Fruit fly (Drosophila melanogaster) whole organism, prepupa: ENCODE measurements around the gene CG1113.
A peak's percentile ranks its signal among the peaks of the same experiment; 100 is the strongest.

Experiments used
- Blimp-1 ChIP-seq: fragments of 200-800 bp; sonication (Bioruptor generic); optimal IDR thresholded peaks from 3 replicates; lab custom pipeline; 2017; ENCODE audit warnings: missing biosample characterization, missing genetic modification characterization, mild to moderate bottlenecking, moderate library complexity, missing genetic modification reagents
- CG10631 ChIP-seq: fragments of 200-800 bp; sonication (Bioruptor generic); optimal IDR thresholded peaks from 2 replicates; lab custom pipeline; 2016; ENCODE audit warnings: missing biosample characterization, missing genetic modification characterization
- CG11902 ChIP-seq: fragments of 200-800 bp; sonication (Bioruptor generic); optimal IDR thresholded peaks from 3 replicates; lab custom pipeline; 2016; ENCODE audit warnings: missing biosample characterization, missing genetic modification characterization
- CG15336 ChIP-seq: fragments of 200-800 bp; sonication (Bioruptor generic); IDR thresholded peaks from 2 replicates; pipeline ENCODE4 v1.3.6; 2022; ENCODE audit warnings: missing biosample characterization, missing genetic modification characterization
- CG1621 ChIP-seq: fragments of 200-800 bp; sonication (Bioruptor generic); optimal IDR thresholded peaks from 3 replicates; lab custom pipeline; 2018; ENCODE audit warnings: missing biosample characterization, mild to moderate bottlenecking, missing genetic modification characterization
- CG16779 ChIP-seq: fragments of 200-800 bp; sonication (Bioruptor generic); optimal IDR thresholded peaks from 3 replicates; lab custom pipeline; 2017; ENCODE audit warnings: missing biosample characterization, mild to moderate bottlenecking, missing genetic modification characterization
- CG31627 ChIP-seq: fragments of 200-800 bp; sonication (Bioruptor generic); optimal IDR thresholded peaks from 3 replicates; lab custom pipeline; 2016; ENCODE audit warnings: missing biosample characterization, missing genetic modification characterization
- CG32006 ChIP-seq: fragments of 200-800 bp; sonication (Bioruptor generic); optimal IDR thresholded peaks from 3 replicates; lab custom pipeline; 2017; ENCODE audit warnings: missing biosample characterization, mild to moderate bottlenecking, missing genetic modification characterization
- CG6163 ChIP-seq: fragments of 200-800 bp; sonication (Bioruptor generic); IDR thresholded peaks from 3 replicates; pipeline ENCODE4 v1.3.6; 2022; ENCODE audit warnings: missing biosample characterization, missing genetic modification characterization
- CG6792 ChIP-seq: fragments of 200-800 bp; sonication (Bioruptor generic); optimal IDR thresholded peaks from 3 replicates; lab custom pipeline; 2016; ENCODE audit warnings: missing biosample characterization, missing genetic modification characterization
- CG6854 ChIP-seq: fragments of 200-800 bp; sonication (Bioruptor generic); optimal IDR thresholded peaks from 2 replicates; lab custom pipeline; 2017; ENCODE audit warnings: missing biosample characterization, mild to moderate bottlenecking, missing genetic modification characterization
- CG7368 ChIP-seq: fragments of 200-800 bp; sonication (Bioruptor generic); optimal IDR thresholded peaks from 3 replicates; lab custom pipeline; 2016; ENCODE audit warnings: missing biosample characterization, missing genetic modification characterization
- CG8119 ChIP-seq: fragments of 200-800 bp; sonication (Bioruptor generic); IDR thresholded peaks from 3 replicates; pipeline ENCODE4 v1.3.6; 2022; ENCODE audit warnings: missing biosample characterization, missing genetic modification characterization
- CG9139 ChIP-seq: fragments of 200-800 bp; sonication (Bioruptor generic); optimal IDR thresholded peaks from 3 replicates; lab custom pipeline; 2017; ENCODE audit warnings: missing biosample characterization, mild to moderate bottlenecking, missing genetic modification characterization
- Eip75B ChIP-seq: fragments of 200-800 bp; sonication (Bioruptor generic); optimal IDR thresholded peaks from 3 replicates; lab custom pipeline; 2016; ENCODE audit warnings: missing biosample characterization, missing genetic modification characterization
- Eip78C ChIP-seq: fragments of 200-800 bp; sonication (Bioruptor generic); peaks from one replicate; lab custom pipeline; 2016; ENCODE audit warnings: missing biosample characterization, missing genetic modification characterization
- Eip93F ChIP-seq: fragments of 200-800 bp; sonication (Bioruptor generic); optimal IDR thresholded peaks from 2 replicates; lab custom pipeline; 2016; ENCODE audit warnings: missing biosample characterization, mild to moderate bottlenecking, missing genetic modification characterization
- Ets96B ChIP-seq: fragments of 200-800 bp; optimal IDR thresholded peaks from 2 replicates; lab custom pipeline; 2019; ENCODE audit warnings: missing biosample characterization, mild to moderate bottlenecking, missing genetic modification characterization, moderate library complexity
- Hr4 ChIP-seq: fragments of 200-800 bp; sonication (Bioruptor generic); optimal IDR thresholded peaks from 3 replicates; lab custom pipeline; 2016; ENCODE audit warnings: missing biosample characterization, missing genetic modification characterization
- Lpt ChIP-seq: fragments of 200-800 bp; sonication (Bioruptor generic); optimal IDR thresholded peaks from 3 replicates; lab custom pipeline; 2016; ENCODE audit warnings: missing biosample characterization, missing genetic modification characterization
- Met ChIP-seq: fragments of 200-800 bp; sonication (Bioruptor generic); optimal IDR thresholded peaks from 3 replicates; lab custom pipeline; 2016; ENCODE audit warnings: missing biosample characterization, missing genetic modification characterization
- OdsH ChIP-seq: fragments of 200-800 bp; sonication (Bioruptor generic); optimal IDR thresholded peaks from 3 replicates; lab custom pipeline; 2016; ENCODE audit warnings: missing biosample characterization, missing genetic modification characterization
- Smox ChIP-seq: fragments of 200-800 bp; sonication (Bioruptor generic); optimal IDR thresholded peaks from 3 replicates; lab custom pipeline; 2016; ENCODE audit warnings: missing biosample characterization, missing genetic modification characterization
- Sox14 ChIP-seq: fragments of 200-800 bp; sonication (Bioruptor generic); optimal IDR thresholded peaks from 3 replicates; lab custom pipeline; 2016; ENCODE audit warnings: missing biosample characterization, missing genetic modification characterization
- Sox15 ChIP-seq: fragments of 200-800 bp; sonication (Bioruptor generic); optimal IDR thresholded peaks from 3 replicates; lab custom pipeline; 2016; ENCODE audit warnings: missing biosample characterization, missing genetic modification characterization
- cyc ChIP-seq: fragments of 200-800 bp; sonication (Bioruptor generic); optimal IDR thresholded peaks from 3 replicates; lab custom pipeline; 2016; ENCODE audit warnings: missing biosample characterization, missing genetic modification characterization
- dac ChIP-seq: fragments of 200-800 bp; sonication (Bioruptor generic); optimal IDR thresholded peaks from 2 replicates; lab custom pipeline; 2017; ENCODE audit warnings: missing biosample characterization, mild to moderate bottlenecking, missing genetic modification characterization
- esn ChIP-seq: fragments of 200-800 bp; sonication (Bioruptor generic); optimal IDR thresholded peaks from 2 replicates; lab custom pipeline; 2016; ENCODE audit warnings: missing biosample characterization, mild to moderate bottlenecking, missing genetic modification characterization, moderate library complexity
- fd59A ChIP-seq: fragments of 200-800 bp; sonication (Bioruptor generic); optimal IDR thresholded peaks from 2 replicates; lab custom pipeline; 2017; ENCODE audit warnings: missing biosample characterization, mild to moderate bottlenecking, missing genetic modification characterization, missing genetic modification reagents
- fd85E ChIP-seq: fragments of 200-800 bp; sonication (Bioruptor generic); optimal IDR thresholded peaks from 3 replicates; lab custom pipeline; 2016; ENCODE audit warnings: missing biosample characterization, missing genetic modification characterization
- fkh ChIP-seq: fragments of 200-800 bp; sonication (Bioruptor generic); optimal IDR thresholded peaks from 3 replicates; lab custom pipeline; 2017; ENCODE audit warnings: missing biosample characterization, mild to moderate bottlenecking, missing genetic modification characterization, moderate library complexity
- lz ChIP-seq: fragments of 200-800 bp; sonication (Bioruptor generic); optimal IDR thresholded peaks from 3 replicates; lab custom pipeline; 2016; ENCODE audit warnings: missing biosample characterization, missing genetic modification characterization
- pdm3 ChIP-seq: fragments of 200-800 bp; sonication (Bioruptor generic); optimal IDR thresholded peaks from 3 replicates; lab custom pipeline; 2016; ENCODE audit warnings: missing biosample characterization, missing genetic modification characterization
- salr ChIP-seq, 2 experiments: fragments of 200-800 bp; sonication (Bioruptor generic); optimal IDR thresholded peaks; 3 replicates each; lab custom pipeline; 2016 to 2018; ENCODE audit warnings: missing biosample characterization in 2 of 2, missing genetic modification characterization in 2 of 2, mild to moderate bottlenecking in 1 of 2
- spab ChIP-seq: fragments of 200-800 bp; sonication (Bioruptor generic); optimal IDR thresholded peaks from 2 replicates; lab custom pipeline; 2017; ENCODE audit warnings: missing biosample characterization, mild to moderate bottlenecking, missing genetic modification characterization, missing genetic modification reagents
- ss ChIP-seq, 2 experiments: fragments of 200-800 bp; sonication (Bioruptor generic); optimal IDR thresholded peaks; 2 replicates in 1 of 2; 3 replicates in 1 of 2; lab custom pipeline; 2017 to 2018; ENCODE audit warnings: mild to moderate bottlenecking in 2 of 2, missing biosample characterization in 2 of 2, missing genetic modification characterization in 2 of 2, moderate library complexity in 1 of 2
- svp ChIP-seq: fragments of 200-800 bp; sonication (Bioruptor generic); peaks from one replicate; lab custom pipeline; 2016; ENCODE audit warnings: missing biosample characterization, missing genetic modification characterization
- vri ChIP-seq: fragments of 200-800 bp; sonication (Bioruptor generic); optimal IDR thresholded peaks from 3 replicates; lab custom pipeline; 2016; ENCODE audit warnings: missing biosample characterization, mild to moderate bottlenecking, missing genetic modification characterization

Gene CG1113

dm6 chr3R:5232197-5232607 is 20.8 kb upstream of the CG1113 start, which contains the start of the genes Kat60 and Mms19 (continued):
- TF ChIP-seq svp, result peak; percentile 88
- peak; percentile 40 for TF ChIP-seq CG11902 (GFP tag; lab: Kevin White, UChicago)
- no peak for TF ChIP-seq CG6854 (GFP tag; lab: Kevin White, UChicago)
- peak; percentile 62 for TF ChIP-seq vri (GFP tag; lab: Kevin White, UChicago)
- peak; percentile 81 for TF ChIP-seq Sox14 (GFP tag; lab: Kevin White, UChicago)
- no peak for TF ChIP-seq Blimp-1
- no peak for TF ChIP-seq fd85E
- TF ChIP-seq dac (GFP tag; lab: Kevin White, UChicago), result no peak
- peak; percentile 80 for TF ChIP-seq CG31627 (GFP tag; lab: Kevin White, UChicago)
- TF ChIP-seq ss (GFP tag; optimal IDR thresholded peaks at IDR 0.05; lab: Kevin White, UChicago), result no peak
- TF ChIP-seq lz (GFP tag; lab: Kevin White, UChicago), result peak; percentile 77
- TF ChIP-seq pdm3 (GFP tag; lab: Kevin White, UChicago), result peak; percentile 68
- no peak for TF ChIP-seq CG15336 (GFP tag; lab: Robert Waterston, UW)
- TF ChIP-seq Ets96B (tag; lab: Kevin White, UChicago), result peak; percentile 48
- no peak for TF ChIP-seq Lpt (GFP tag; lab: Kevin White, UChicago)
- TF ChIP-seq esn (GFP tag; lab: Kevin White, UChicago), result peak; percentile 72
- TF ChIP-seq cyc (GFP tag; lab: Kevin White, UChicago), result peak; percentile 77
- TF ChIP-seq CG6792 (GFP tag; lab: Kevin White, UChicago), result peak; percentile 50
- peak; percentile 55 for TF ChIP-seq Eip75B (GFP tag; lab: Kevin White, UChicago)
- TF ChIP-seq Smox, result no peak
- TF ChIP-seq Eip93F (GFP tag; lab: Kevin White, UChicago), result peak; percentile 2
- no peak for TF ChIP-seq OdsH (GFP tag; lab: Kevin White, UChicago)
- no peak for TF ChIP-seq CG1621 (tag; lab: Kevin White, UChicago)

dm6 chr3R:5237215-5237614 is 15.7 kb upstream of the CG1113 start, which contains the start of gene rtp:
rtp (minus strand) TSS chr3R:5237315.
- TF ChIP-seq esn (GFP tag; lab: Kevin White, UChicago), result no peak
- TF ChIP-seq Sox15 (GFP tag; lab: Kevin White, UChicago), result no peak
- TF ChIP-seq spab, result no peak

dm6 chr3R:5240721-5241120 is 12.2 kb upstream of the CG1113 start, which contains the start of gene CG33293:
CG33293 (minus strand) TSS chr3R:5240735.
- TF ChIP-seq Eip93F (GFP tag; lab: Kevin White, UChicago), result no peak
- no peak for TF ChIP-seq Met (GFP tag; lab: Kevin White, UChicago)
- TF ChIP-seq CG6163 (GFP tag; lab: Robert Waterston, UW), result no peak
- no peak for TF ChIP-seq lz (GFP tag; lab: Kevin White, UChicago)
- no peak for TF ChIP-seq salr (GFP tag; optimal IDR thresholded peaks at IDR 0.05; lab: Kevin White, UChicago)
- TF ChIP-seq CG8119 (GFP tag; lab: Robert Waterston, UW), result no peak
- no peak for TF ChIP-seq fd59A (GFP tag; lab: Kevin White, UChicago)
- no peak for TF ChIP-seq Smox
- TF ChIP-seq esn (GFP tag; lab: Kevin White, UChicago), result no peak
- no peak for TF ChIP-seq ss (GFP tag; optimal IDR thresholded peaks at IDR 0.05; lab: Kevin White, UChicago)
- no peak for TF ChIP-seq CG9139 (GFP tag; lab: Kevin White, UChicago)
- no peak for TF ChIP-seq CG11902 (GFP tag; lab: Kevin White, UChicago)
- TF ChIP-seq CG10631 (GFP tag; lab: Kevin White, UChicago), result no peak
- no peak for TF ChIP-seq CG7368 (GFP tag; lab: Kevin White, UChicago)
- no peak for TF ChIP-seq fkh (GFP tag; lab: Kevin White, UChicago)
- TF ChIP-seq Eip75B (GFP tag; lab: Kevin White, UChicago), result no peak

- TF ChIP-seq salr (GFP tag; optimal IDR thresholded peaks at IDR 0.05; lab: Kevin White, UChicago) (no peak), vri (GFP tag; lab: Kevin White, UChicago) (peak; percentile 43), CG15336 (GFP tag; lab: Robert Waterston, UW) (no peak), CG32006 (GFP tag; lab: Kevin White, UChicago) (no peak), Hr4 (GFP tag; lab: Kevin White, UChicago) (no peak), Ets96B (tag; lab: Kevin White, UChicago) (no peak), CG6854 (GFP tag; lab: Kevin White, UChicago) (peak; percentile 20), CG16779 (no peak), Eip78C (peak; percentile 25), svp (peak; percentile 86), CG1621 (tag; lab: Kevin White, UChicago) (no peak), Blimp-1 (no peak)
- TF ChIP-seq, all 60 proteins: peak for 4
Observed at dm6 chr3R:5246950-5247349, 6.0 kb upstream of the CG1113 start.
